Worm (Caenorhabditis elegans) whole organism, L4 larva: ENCODE measurements around the gene srv-1.
A peak's percentile ranks its signal among the peaks of the same experiment; 100 is the strongest.

ENCODE experiments used
- D1046.2 ChIP-seq: fragments of 200-800 bp; sonication (Bioruptor generic); IDR thresholded peaks from 2 replicates; pipeline ENCODE4 v1.3.6; 2022; ENCODE audit warnings: missing genetic modification characterization, missing compliant biosample characterization
- F10B5.3 ChIP-seq: sonication (generic microtip); optimal IDR thresholded peaks from 2 replicates; lab custom pipeline; 2016; ENCODE audit warnings: mild to moderate bottlenecking, missing genetic modification characterization, missing compliant biosample characterization
- F26F4.8 ChIP-seq: fragments of 200-800 bp; sonication (Bioruptor generic); conservative IDR thresholded peaks from 2 replicates; pipeline ENCODE4 v1.3.6; 2022; ENCODE audit warnings: missing genetic modification characterization, missing compliant biosample characterization
- F49E8.2 ChIP-seq: sonication (generic microtip); optimal IDR thresholded peaks from 2 replicates; lab custom pipeline; 2016; ENCODE audit warnings: missing compliant biosample characterization, mild to moderate bottlenecking, missing genetic modification characterization, borderline replicate concordance
- R02D3.7 ChIP-seq: fragments of 150-350 bp; sonication (generic microtip); optimal IDR thresholded peaks from 3 replicates; lab custom pipeline; 2014; ENCODE audit warnings: missing biosample characterization, missing genetic modification characterization
- T20F7.1 ChIP-seq: fragments of 200-800 bp; sonication (Bioruptor generic); optimal IDR thresholded peaks from 2 replicates; lab custom pipeline; 2018; ENCODE audit warnings: mild to moderate bottlenecking, missing genetic modification characterization, missing compliant biosample characterization
- T26A8.4 ChIP-seq: fragments of 200-800 bp; sonication (Bioruptor generic); IDR thresholded peaks from 2 replicates; pipeline ENCODE4 v1.3.6; 2022; ENCODE audit warnings: missing genetic modification characterization, missing compliant biosample characterization
- Y5F2A.4 ChIP-seq: fragments of 200-800 bp; sonication (Bioruptor generic); optimal IDR thresholded peaks from 2 replicates; lab custom pipeline; 2018; ENCODE audit warnings: mild to moderate bottlenecking, missing genetic modification characterization, missing compliant biosample characterization
- Y75B8A.6 ChIP-seq: fragments of 200-800 bp; sonication (Bioruptor generic); IDR thresholded peaks from 2 replicates; pipeline ENCODE4 v1.3.6; 2022; ENCODE audit warnings: missing genetic modification reagents, missing genetic modification characterization, missing compliant biosample characterization
- ZK546.5 ChIP-seq, 2 experiments: sonication (generic microtip); optimal IDR thresholded peaks; 2 replicates each; lab custom pipeline; 2017; ENCODE audit warnings: missing biosample characterization in 2 of 2, missing genetic modification characterization in 2 of 2
- aha-1 ChIP-seq: fragments of 150-350 bp; peaks from one replicate; lab custom pipeline; 2014; ENCODE audit warnings: missing biosample characterization, missing genetic modification characterization
- aly-2 ChIP-seq: sonication (generic microtip); optimal IDR thresholded peaks from 2 replicates; lab custom pipeline; 2018; ENCODE audit warnings: missing biosample characterization, missing genetic modification characterization
- ceh-20 ChIP-seq: fragments of 200-800 bp; sonication (Bioruptor generic); IDR thresholded peaks from 2 replicates; pipeline ENCODE4 v1.3.6; 2022; ENCODE audit warnings: missing genetic modification reagents, missing genetic modification characterization, missing compliant biosample characterization
- ceh-82 ChIP-seq: sonication (generic microtip); optimal IDR thresholded peaks from 2 replicates; lab custom pipeline; 2017; ENCODE audit warnings: missing biosample characterization, missing genetic modification characterization
- ctbp-1 ChIP-seq: fragments of 200-800 bp; sonication (Bioruptor generic); IDR thresholded peaks from 2 replicates; pipeline ENCODE4 v1.3.6; 2022; ENCODE audit warnings: missing genetic modification reagents, missing genetic modification characterization, missing compliant biosample characterization
- daf-16 ChIP-seq, 3 experiments: sonication (generic microtip); optimal IDR thresholded peaks; 2 replicates each; lab custom pipeline; 2016 to 2017; ENCODE audit warnings: missing genetic modification characterization in 3 of 3, missing genetic modification reagents in 3 of 3, mild to moderate bottlenecking in 2 of 3, missing compliant biosample characterization in 2 of 3, missing biosample characterization in 1 of 3, moderate library complexity in 1 of 3
- daf-19 ChIP-seq: fragments of 200-800 bp; sonication (Bioruptor generic); conservative IDR thresholded peaks from 2 replicates; pipeline ENCODE4 v1.3.6; 2022; ENCODE audit warnings: missing genetic modification characterization, missing compliant biosample characterization
- daf-8 ChIP-seq: fragments of 200-800 bp; sonication (Bioruptor generic); IDR thresholded peaks from 2 replicates; pipeline ENCODE4 v1.3.6; 2022; ENCODE audit warnings: missing genetic modification characterization, missing compliant biosample characterization
- dmd-8 ChIP-seq: fragments of 200-800 bp; sonication (Bioruptor generic); IDR thresholded peaks from 2 replicates; pipeline ENCODE4 v1.3.6; 2022; ENCODE audit warnings: missing genetic modification characterization, missing compliant biosample characterization
- dmd-9 ChIP-seq: fragments of 200-800 bp; sonication (Bioruptor generic); IDR thresholded peaks from 2 replicates; pipeline ENCODE4 v1.3.6; 2022; ENCODE audit warnings: missing genetic modification reagents, missing genetic modification characterization, missing compliant biosample characterization
- duxl-1 ChIP-seq: sonication (generic microtip); optimal IDR thresholded peaks from 2 replicates; lab custom pipeline; 2016; ENCODE audit warnings: mild to moderate bottlenecking, missing genetic modification characterization, moderate library complexity, missing compliant biosample characterization; ENCODE audit not compliant: poor library complexity
- dve-1 ChIP-seq: sonication (generic microtip); optimal IDR thresholded peaks from 2 replicates; lab custom pipeline; 2017; ENCODE audit warnings: antibody characterized with exemption, mild to moderate bottlenecking, missing genetic modification characterization, missing compliant biosample characterization; ENCODE audit not compliant: insufficient read depth
- egl-43 ChIP-seq: fragments of 200-800 bp; sonication (Bioruptor generic); IDR thresholded peaks from 2 replicates; pipeline ENCODE4 v1.3.6; 2022; ENCODE audit warnings: missing genetic modification reagents, missing genetic modification characterization, missing compliant biosample characterization
- hif-1 ChIP-seq, 2 experiments: sonication (generic microtip); optimal IDR thresholded peaks; 2 replicates each; lab custom pipeline; 2016 to 2017; ENCODE audit warnings: missing compliant biosample characterization in 2 of 2, missing genetic modification characterization in 2 of 2, missing genetic modification reagents in 2 of 2, missing genotype in 2 of 2, mild to moderate bottlenecking in 1 of 2
- hlh-11 ChIP-seq: fragments of 200-800 bp; sonication (Bioruptor generic); optimal IDR thresholded peaks from 2 replicates; lab custom pipeline; 2018; ENCODE audit warnings: mild to moderate bottlenecking, missing genetic modification characterization, missing compliant biosample characterization
- jun-1 ChIP-seq: fragments of 150-350 bp; optimal IDR thresholded peaks from 2 replicates; lab custom pipeline; 2014; ENCODE audit warnings: missing biosample characterization, missing genetic modification reagents, missing genetic modification characterization
- lim-7 ChIP-seq: fragments of 200-800 bp; sonication (Bioruptor generic); IDR thresholded peaks from 2 replicates; pipeline ENCODE4 v1.3.6; 2022; ENCODE audit warnings: missing genetic modification characterization, missing compliant biosample characterization
- lin-1 ChIP-seq: fragments of 200-800 bp; sonication (Bioruptor generic); IDR thresholded peaks from 2 replicates; pipeline ENCODE4 v1.3.6; 2022; ENCODE audit warnings: missing genetic modification reagents, missing genetic modification characterization, missing compliant biosample characterization
- lin-15B ChIP-seq: fragments of 150-350 bp; sonication (generic microtip); optimal IDR thresholded peaks from 3 replicates; lab custom pipeline; 2014; ENCODE audit warnings: missing biosample characterization, missing genetic modification characterization
- lsy-2 ChIP-seq, 2 experiments: fragments of 150-350 bp in 1 of 2; sonication (generic microtip) in 1 of 2; optimal IDR thresholded peaks; 2 replicates each; lab custom pipeline; 2014 to 2017; ENCODE audit warnings: missing biosample characterization in 2 of 2, missing genetic modification characterization in 2 of 2
- madf-5 ChIP-seq, 2 experiments: fragments of 200-800 bp; sonication (Bioruptor generic); IDR thresholded peaks; 2 replicates each; pipeline ENCODE4 v1.3.6; 2022; ENCODE audit warnings: missing compliant biosample characterization in 2 of 2, missing genetic modification characterization in 2 of 2
- mdl-1 ChIP-seq, 2 experiments: fragments of 150-350 bp in 1 of 2; sonication (generic microtip) in 1 of 2; optimal IDR thresholded peaks; 2 replicates each; lab custom pipeline; 2014 to 2017; ENCODE audit warnings: missing biosample characterization in 2 of 2, missing genetic modification characterization in 2 of 2
- mep-1 ChIP-seq: fragments of 150-350 bp; sonication (generic microtip); optimal IDR thresholded peaks from 3 replicates; lab custom pipeline; 2014; ENCODE audit warnings: missing biosample characterization, missing genetic modification characterization
- mxl-3 ChIP-seq: fragments of 200-800 bp; sonication (Bioruptor generic); optimal IDR thresholded peaks from 2 replicates; lab custom pipeline; 2018; ENCODE audit warnings: mild to moderate bottlenecking, missing genetic modification characterization, missing compliant biosample characterization
- nhr-10 ChIP-seq: fragments of 150-350 bp; optimal IDR thresholded peaks from 2 replicates; lab custom pipeline; 2014; ENCODE audit warnings: missing biosample characterization, missing genetic modification characterization
- nhr-102 ChIP-seq: sonication (generic microtip); optimal IDR thresholded peaks from 2 replicates; lab custom pipeline; 2016; ENCODE audit warnings: mild to moderate bottlenecking, missing genetic modification characterization, moderate library complexity, missing compliant biosample characterization
- nhr-41 ChIP-seq: fragments of 200-800 bp; sonication (Bioruptor generic); IDR thresholded peaks from 2 replicates; pipeline ENCODE4 v1.3.6; 2022; ENCODE audit warnings: missing genetic modification reagents, missing genetic modification characterization, missing compliant biosample characterization
- nhr-42 ChIP-seq: fragments of 200-800 bp; sonication (Bioruptor generic); IDR thresholded peaks from 2 replicates; pipeline ENCODE4 v1.3.6; 2022; ENCODE audit warnings: missing genetic modification characterization, missing compliant biosample characterization
- nhr-48 ChIP-seq: sonication (generic microtip); optimal IDR thresholded peaks from 2 replicates; lab custom pipeline; 2016; ENCODE audit warnings: mild to moderate bottlenecking, missing genetic modification characterization, missing compliant biosample characterization
- pqm-1 ChIP-seq: sonication (generic microtip); optimal IDR thresholded peaks from 2 replicates; lab custom pipeline; 2017; ENCODE audit warnings: missing biosample characterization, missing genetic modification characterization
- saeg-2 ChIP-seq: fragments of 200-800 bp; sonication (Bioruptor generic); IDR thresholded peaks from 2 replicates; pipeline ENCODE4 v1.3.6; 2022; ENCODE audit warnings: missing genetic modification reagents, missing genetic modification characterization, missing compliant biosample characterization
- set-16 ChIP-seq: fragments of 200-800 bp; sonication (Bioruptor generic); IDR thresholded peaks from 2 replicates; pipeline ENCODE4 v1.3.6; 2022; ENCODE audit warnings: missing genetic modification reagents, missing genetic modification characterization, missing compliant biosample characterization
- snpc-4 ChIP-seq: fragments of 150-350 bp; optimal IDR thresholded peaks from 2 replicates; lab custom pipeline; 2014; ENCODE audit warnings: missing biosample characterization, missing genetic modification characterization
- spr-3 ChIP-seq: fragments of 200-800 bp; sonication (Bioruptor generic); optimal IDR thresholded peaks from 2 replicates; lab custom pipeline; 2018; ENCODE audit warnings: mild to moderate bottlenecking, missing genetic modification characterization, missing compliant biosample characterization
- unc-62 ChIP-seq, 3 experiments: fragments of 150-350 bp in 1 of 3; sonication (generic microtip); optimal IDR thresholded peaks in 2 of 3; peaks in 1 of 3; 1 replicate in 1 of 3; 2 replicates in 2 of 3; lab custom pipeline; 2014 to 2017; ENCODE audit warnings: missing biosample characterization in 3 of 3, missing genetic modification characterization in 3 of 3, missing genetic modification reagents in 3 of 3, missing genotype in 1 of 3
- zfp-2 ChIP-seq: sonication (generic microtip); optimal IDR thresholded peaks from 2 replicates; lab custom pipeline; 2016; ENCODE audit warnings: mild to moderate bottlenecking, missing genetic modification characterization, missing compliant biosample characterization

Gene srv-1

ce11 chrIII:6871668-6872067, 21.5 kb downstream of the srv-1 start:
- TF ChIP-seq saeg-2 (GFP tag; lab: Robert Waterston, UW) = no peak
- TF ChIP-seq hlh-11 (tag; lab: Kevin White, UChicago) = peak; percentile 6
- TF ChIP-seq hif-1 (tag; optimal IDR thresholded peaks at IDR 0.05; lab: Kevin White, UChicago) = peak in 1 of 2 experiments; percentile 90
- TF ChIP-seq lsy-2 (tag; optimal IDR thresholded peaks at IDR 0.05; lab: Kevin White, UChicago) = peak in 1 of 2 experiments; percentile 31
- peak; percentile 36 for TF ChIP-seq mep-1 (tag; lab: Kevin White, UChicago)
- TF ChIP-seq ceh-82 (tag; lab: Kevin White, UChicago) = no peak
- TF ChIP-seq T26A8.4 (GFP tag; lab: Robert Waterston, UW) = 0 out of 2 replicates have a peak, but pooled peaks have one; percentile 49
- peak; percentile 92 for TF ChIP-seq aha-1 (tag; lab: Kevin White, UChicago)
- peak; percentile 16; the same call in 1 of the 2 replicates for TF ChIP-seq ctbp-1 (GFP tag; lab: Robert Waterston, UW)
- TF ChIP-seq T20F7.1 = no peak
- no peak for TF ChIP-seq set-16 (GFP tag; lab: Robert Waterston, UW)

- TF ChIP-seq lsy-2 (tag; optimal IDR thresholded peaks at IDR 0.05; lab: Kevin White, UChicago) (no peak), D1046.2 (no peak), ceh-20 (0 out of 2 replicates have a peak, but pooled peaks have one; percentile 19), daf-19 (GFP tag; lab: Robert Waterston, UW) (no peak), spr-3 (no peak), mxl-3 (GFP tag; lab: Kevin White, UChicago) (no peak), nhr-10 (tag; lab: Kevin White, UChicago) (peak; percentile 23), daf-8 (GFP tag; lab: Robert Waterston, UW) (no peak), jun-1 (no peak), mdl-1 (tag; optimal IDR thresholded peaks at IDR 0.05; lab: Kevin White, UChicago) (peak in 1 of 2 experiments; percentile 53), nhr-48 (tag; lab: Kevin White, UChicago) (no peak), set-16 (GFP tag; lab: Robert Waterston, UW) (no peak), ZK546.5 (tag; optimal IDR thresholded peaks at IDR 0.05; lab: Kevin White, UChicago) (no peak), Y75B8A.6 (no peak), lin-15B (no peak), F26F4.8 (no peak), madf-5 (GFP tag; IDR thresholded peaks at IDR 0.05; lab: Robert Waterston, UW) (no peak), Y5F2A.4 (GFP tag; lab: Kevin White, UChicago) (no peak), dmd-9 (GFP tag; lab: Robert Waterston, UW) (no peak), F49E8.2 (tag; lab: Kevin White, UChicago) (no peak), unc-62 (GFP tag; optimal IDR thresholded peaks at IDR 0.05 in 1 of 2; lab: Kevin White, UChicago) (peak in 1 of 2 experiments; percentile 95), unc-62 (tag; optimal IDR thresholded peaks at IDR 0.05; lab: Kevin White, UChicago) (no peak), pqm-1 (tag; lab: Kevin White, UChicago) (no peak), nhr-102 (peak; percentile 27), lin-1 (GFP tag; lab: Robert Waterston, UW) (no peak), egl-43 (GFP tag; lab: Robert Waterston, UW) (no peak), nhr-41 (GFP tag; lab: Robert Waterston, UW) (no peak), duxl-1 (tag; lab: Kevin White, UChicago) (no peak), mep-1 (tag; lab: Kevin White, UChicago) (no peak), R02D3.7 (no peak), F10B5.3 (tag; lab: Kevin White, UChicago) (no peak), dmd-8 (no peak), lim-7 (GFP tag; lab: Robert Waterston, UW) (no peak), hlh-11 (tag; lab: Kevin White, UChicago) (peak; percentile 70), aly-2 (tag; lab: Kevin White, UChicago) (no peak), zfp-2 (no peak), ctbp-1 (GFP tag; lab: Robert Waterston, UW) (no peak), T26A8.4 (GFP tag; lab: Robert Waterston, UW) (no peak), daf-16 (GFP tag; optimal IDR thresholded peaks at IDR 0.05; lab: Kevin White, UChicago) (no peak), daf-16 (tag; optimal IDR thresholded peaks at IDR 0.05; lab: Kevin White, UChicago) (peak; percentile 86), dve-1 (peak; percentile 88), nhr-42 (no peak), snpc-4 (no peak)
These were observed 22.5 kb downstream of the srv-1 start, which contains the start of gene K04C2.3 for ce11 chrIII:6872534-6873150. TSS of gene K04C2.3 (plus strand) at chrIII:6873089.
